Fruit fly (Drosophila melanogaster): Measurements from ENCODE around the gene ND-20L.

ND-20L gene

DNA sequence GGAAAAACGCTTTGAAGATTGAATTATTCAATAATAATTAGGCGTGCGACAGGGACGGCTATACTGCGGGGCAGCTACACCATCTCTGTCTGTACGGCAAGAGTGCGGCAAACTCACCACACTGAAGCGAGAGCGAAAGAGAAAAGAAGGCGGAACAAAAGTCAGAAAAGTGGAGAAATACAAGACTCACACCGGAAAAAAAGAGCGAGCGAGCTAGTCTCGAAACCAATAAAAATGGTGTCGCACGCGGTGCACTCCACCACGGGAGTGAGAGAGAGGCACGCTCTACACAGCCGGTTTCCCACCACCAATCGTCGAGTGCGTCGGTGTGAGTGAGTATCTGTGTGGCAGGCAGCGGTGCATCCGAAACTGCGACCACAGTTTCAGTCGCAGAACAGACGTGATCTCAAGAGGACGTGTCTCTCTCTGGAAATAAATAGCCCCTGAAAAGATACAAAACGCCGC lies 40.5 kb downstream of the ND-20L start, which contains the start of gene Dr (continued):
- peak; percentile 73 for TF ChIP-seq CoRest (tag; optimal IDR thresholded peaks at IDR 0.05)
- TF ChIP-seq CG9437 (GFP tag; optimal IDR thresholded peaks at IDR 0.05) = no peak
- peak; percentile 93 for TF ChIP-seq D (optimal IDR thresholded peaks at IDR 0.05)
- TF ChIP-seq D (GFP tag; optimal IDR thresholded peaks at IDR 0.05) = no peak
- TF ChIP-seq Mad (GFP tag; optimal IDR thresholded peaks at IDR 0.05) = peak; percentile 26
- TF ChIP-seq nmo (GFP tag; optimal IDR thresholded peaks at IDR 0.05) = peak; percentile 59
- peak; percentile 16; the same call in 1 of the 2 replicates for TF ChIP-seq CG32532 (GFP tag; IDR thresholded peaks at IDR 0.05)
- peak; percentile 4 for TF ChIP-seq run (tag; optimal IDR thresholded peaks at IDR 0.05)
- peak; percentile 93 for TF ChIP-seq abd-A (tag; optimal IDR thresholded peaks at IDR 0.05)
- TF ChIP-seq so (GFP tag; IDR thresholded peaks at IDR 0.05) = peak; percentile 41; the same call in 1 of the 3 replicates
- peak; percentile 98 for TF ChIP-seq Nf-YB (GFP tag; optimal IDR thresholded peaks at IDR 0.05)
- TF ChIP-seq Opbp (GFP tag; IDR thresholded peaks at IDR 0.05; ENCODE audit: partially characterized antibody) = 0 out of 3 replicates have a peak, but pooled peaks have one; percentile 51
- peak; percentile 98 for TF ChIP-seq CG8478 (optimal IDR thresholded peaks at IDR 0.05)
- TF ChIP-seq CG7963 (GFP tag; IDR thresholded peaks at IDR 0.05; ENCODE audit: partially characterized antibody) = no peak
- TF ChIP-seq CG9727 (GFP tag; optimal IDR thresholded peaks at IDR 0.05) = peak; percentile 21
- peak; percentile 1 for TF ChIP-seq CG2712 (tag; optimal IDR thresholded peaks at IDR 0.05)
- no peak for TF ChIP-seq CG4854 (GFP tag; optimal IDR thresholded peaks at IDR 0.05)
- peak; percentile 54; the same call in 1 of the 2 replicates for TF ChIP-seq Bgb (GFP tag; IDR thresholded peaks at IDR 0.05; ENCODE audit: partially characterized antibody)
- TF ChIP-seq chinmo (GFP tag; IDR thresholded peaks at IDR 0.05; ENCODE audit: partially characterized antibody) = peak; percentile 92
- no peak for TF ChIP-seq CG31388 (GFP tag; optimal IDR thresholded peaks at IDR 0.05)
- TF ChIP-seq stwl (tag; optimal IDR thresholded peaks at IDR 0.05) = no peak
- TF ChIP-seq CG13894 (tag; optimal IDR thresholded peaks at IDR 0.05) = no peak
- peak; percentile 4 for TF ChIP-seq sd (tag; optimal IDR thresholded peaks at IDR 0.05)
- TF ChIP-seq hbn (GFP tag; IDR thresholded peaks at IDR 0.05; ENCODE audit: partially characterized antibody) = peak; percentile 47
- peak; percentile 83 for TF ChIP-seq gsb-n (tag; optimal IDR thresholded peaks at IDR 0.05)
- TF ChIP-seq CG6654 (GFP tag; optimal IDR thresholded peaks at IDR 0.05) = peak; percentile 68
- peak; percentile 5 for TF ChIP-seq jing (GFP tag; optimal IDR thresholded peaks at IDR 0.05)
- no peak for TF ChIP-seq CG3065 (GFP tag; optimal IDR thresholded peaks at IDR 0.05)
- TF ChIP-seq CG16863 (GFP tag; optimal IDR thresholded peaks at IDR 0.05) = no peak
- no peak for TF ChIP-seq Hsf (GFP tag; optimal IDR thresholded peaks at IDR 0.05)
- no peak for TF ChIP-seq CG12104 (GFP tag; optimal IDR thresholded peaks at IDR 0.05)
- TF ChIP-seq fd102C (GFP tag; optimal IDR thresholded peaks at IDR 0.05) = no peak
- TF ChIP-seq zen (tag; optimal IDR thresholded peaks at IDR 0.05) = peak; percentile 46
- no peak for TF ChIP-seq h (optimal IDR thresholded peaks at IDR 0.05)
- TF ChIP-seq D19A (tag; optimal IDR thresholded peaks at IDR 0.05) = peak; percentile 15
- peak; percentile 23 for TF ChIP-seq CG12071 (GFP tag; optimal IDR thresholded peaks at IDR 0.05)
- TF ChIP-seq HLHmδ (GFP tag; optimal IDR thresholded peaks at IDR 0.05) = peak; percentile 65
- no peak for TF ChIP-seq CG10209 (GFP tag; optimal IDR thresholded peaks at IDR 0.05)
- TF ChIP-seq CG13624 (GFP tag; optimal IDR thresholded peaks at IDR 0.05) = no peak
- peak in 1 of 2 experiments; percentile 21 for TF ChIP-seq chif (GFP tag; optimal IDR thresholded peaks at IDR 0.05)
- TF ChIP-seq Dll (GFP tag; IDR thresholded peaks at IDR 0.05; ENCODE audit: partially characterized antibody) = 0 out of 4 replicates have a peak, but pooled peaks have one; percentile 34
- TF ChIP-seq amos (GFP tag; IDR thresholded peaks at IDR 0.05; ENCODE audit: partially characterized antibody) = 0 out of 2 replicates have a peak, but pooled peaks have one; percentile 25
- TF ChIP-seq zf30C (GFP tag; optimal IDR thresholded peaks at IDR 0.05) = peak; percentile 46
- no peak for TF ChIP-seq CG17385 (GFP tag; optimal IDR thresholded peaks at IDR 0.05)
- 0 out of 2 replicates have a peak, but pooled peaks have one; percentile 31 for TF ChIP-seq ara (GFP tag; IDR thresholded peaks at IDR 0.05)
- TF ChIP-seq Adf1 (GFP tag; IDR thresholded peaks at IDR 0.05) = peak; percentile 72
- TF ChIP-seq CG17829 (tag; optimal IDR thresholded peaks at IDR 0.05) = peak; percentile 46
- no peak for TF ChIP-seq zen2 (GFP tag; IDR thresholded peaks at IDR 0.05; ENCODE audit: partially characterized antibody)
- peak; percentile 11; the same call in 1 of the 3 replicates for TF ChIP-seq HLH4C (GFP tag; IDR thresholded peaks at IDR 0.05; ENCODE audit: partially characterized antibody)
